Fruit fly (Drosophila melanogaster): ENCODE data around the gene CG31221.
A peak's percentile ranks its signal among the peaks of the same experiment; 100 is the strongest.

CG31221 gene

dm6 chr3R:19498672-19499373, 86.3 kb downstream of the CG31221 start (continued):
- TF ChIP-seq amos (GFP tag; IDR thresholded peaks at IDR 0.05; ENCODE audit: partially characterized antibody) (no peak), lov (optimal IDR thresholded peaks at IDR 0.05) (no peak), lov (GFP tag; IDR thresholded peaks at IDR 0.05) (peak; percentile 64; the same call in 2 of the 3 replicates), Oli (tag; optimal IDR thresholded peaks at IDR 0.05) (peak; percentile 93), Xbp1 (GFP tag; optimal IDR thresholded peaks at IDR 0.05) (peak; percentile 95), vvl (GFP tag; IDR thresholded peaks at IDR 0.05) (peak; percentile 96), Neu2 (GFP tag; optimal IDR thresholded peaks at IDR 0.05; ENCODE audit: borderline replicate concordance) (no peak), CG3065 (GFP tag; optimal IDR thresholded peaks at IDR 0.05) (peak; percentile 47), oc (tag; optimal IDR thresholded peaks at IDR 0.05) (peak; percentile 90), CG3838 (GFP tag; optimal IDR thresholded peaks at IDR 0.05) (peak; percentile 55), CG17186 (GFP tag; optimal IDR thresholded peaks at IDR 0.05) (peak; percentile 73), CG9932 (GFP tag; IDR thresholded peaks at IDR 0.05) (peak; percentile 96), Hr3 (GFP tag; optimal IDR thresholded peaks at IDR 0.05) (peak; percentile 91), Dref (GFP tag; IDR thresholded peaks at IDR 0.05) (0 out of 2 replicates have a peak, but pooled peaks have one; percentile 16), Dip2 (GFP tag; IDR thresholded peaks at IDR 0.05) (peak; percentile 59; the same call in 1 of the 2 replicates), salm (tag; optimal IDR thresholded peaks at IDR 0.05) (peak; percentile 88), CG10147 (GFP tag; optimal IDR thresholded peaks at IDR 0.05) (peak; percentile 95), CG11504 (tag; optimal IDR thresholded peaks at IDR 0.05) (peak; percentile 94), sc (optimal IDR thresholded peaks at IDR 0.05) (no peak), sc (GFP tag; optimal IDR thresholded peaks at IDR 0.05) (peak; percentile 80), ase (GFP tag; IDR thresholded peaks at IDR 0.05) (peak; percentile 93), bigmax (GFP tag; optimal IDR thresholded peaks at IDR 0.05) (peak; percentile 67), CG16863 (GFP tag; optimal IDR thresholded peaks at IDR 0.05) (peak; percentile 85), CG16779 (GFP tag; IDR thresholded peaks at IDR 0.05) (peak; percentile 79), CG10462 (GFP tag; optimal IDR thresholded peaks at IDR 0.05) (peak; percentile 84), CoRest (tag; optimal IDR thresholded peaks at IDR 0.05) (peak; percentile 93), CG13424 (tag; optimal IDR thresholded peaks at IDR 0.05) (peak; percentile 95), pb (GFP tag; optimal IDR thresholded peaks at IDR 0.05) (peak; percentile 79), Scr (GFP tag; IDR thresholded peaks at IDR 0.05; ENCODE audit: partially characterized antibody) (no peak), Awh (GFP tag; IDR thresholded peaks at IDR 0.05) (peak; percentile 92), CG1602 (GFP tag; optimal IDR thresholded peaks at IDR 0.05) (peak; percentile 88), TFAM (GFP tag; optimal IDR thresholded peaks at IDR 0.05) (peak; percentile 22), sna (GFP tag; IDR thresholded peaks at IDR 0.05; ENCODE audit: partially characterized antibody) (no peak), CG7745 (tag; optimal IDR thresholded peaks at IDR 0.05) (no peak), crol (GFP tag; IDR thresholded peaks at IDR 0.05) (peak; percentile 87), CG9215 (GFP tag; IDR thresholded peaks at IDR 0.05) (peak; percentile 93), odd (GFP tag; optimal IDR thresholded peaks at IDR 0.05) (peak; percentile 90), z (GFP tag; IDR thresholded peaks at IDR 0.05) (peak; percentile 60; the same call in 1 of the 3 replicates), HLHmδ (GFP tag; optimal IDR thresholded peaks at IDR 0.05) (no peak), CG11093 (GFP tag; IDR thresholded peaks at IDR 0.05) (peak; percentile 89), Nf-YC (tag; optimal IDR thresholded peaks at IDR 0.05) (peak; percentile 73), CG8765 (GFP tag; IDR thresholded peaks at IDR 0.05) (peak; percentile 82; the same call in 1 of the 2 replicates), CG33213 (GFP tag; optimal IDR thresholded peaks at IDR 0.05) (peak; percentile 80), CG12659 (GFP tag; optimal IDR thresholded peaks at IDR 0.05) (peak; percentile 96), bab2 (GFP tag; optimal IDR thresholded peaks at IDR 0.05) (peak; percentile 84), fd96Cb (tag; optimal IDR thresholded peaks at IDR 0.05) (peak; percentile 91), CG9437 (GFP tag; optimal IDR thresholded peaks at IDR 0.05) (peak; percentile 77), HLH3B (GFP tag; IDR thresholded peaks at IDR 0.05) (peak; percentile 96), Opbp (GFP tag; IDR thresholded peaks at IDR 0.05; ENCODE audit: partially characterized antibody) (no peak), gro (GFP tag; optimal IDR thresholded peaks at IDR 0.05) (peak; percentile 90)

Data from whole organism, embryonic.